Worm (Caenorhabditis elegans) whole organism, late embryonic: Measurements from ENCODE around the gene nhr-3.
"Not testable (repeated sequence)": the region's sequence is repeated elsewhere in the genome, so short reads cannot be mapped to it uniquely, and the experiment has no call there.

Experiments used
- C08G9.2 ChIP-seq: sonication (generic microtip); optimal IDR thresholded peaks from 2 replicates; lab custom pipeline; 2016; ENCODE audit warnings: mild to moderate bottlenecking, missing genetic modification characterization, moderate library complexity, missing compliant biosample characterization
- K09A11.1 ChIP-seq: sonication (generic microtip); optimal IDR thresholded peaks from 2 replicates; lab custom pipeline; 2017; ENCODE audit warnings: antibody characterized with exemption, mild to moderate bottlenecking, missing genetic modification characterization, missing compliant biosample characterization; ENCODE audit not compliant: insufficient read depth
- Y22D7AL.16 ChIP-seq: sonication (generic microtip); optimal IDR thresholded peaks from 2 replicates; lab custom pipeline; 2016; ENCODE audit warnings: missing genetic modification characterization, missing compliant biosample characterization
- ahr-1 ChIP-seq: sonication (generic microtip); optimal IDR thresholded peaks from 2 replicates; lab custom pipeline; 2016; ENCODE audit warnings: missing genetic modification characterization, missing compliant biosample characterization
- ceh-14 ChIP-seq: sonication (generic microtip); optimal IDR thresholded peaks from 2 replicates; lab custom pipeline; 2016; ENCODE audit warnings: missing genotype, missing genetic modification characterization, missing compliant biosample characterization
- ceh-18 ChIP-seq: sonication (generic microtip); optimal IDR thresholded peaks from 2 replicates; lab custom pipeline; 2016; ENCODE audit warnings: missing genetic modification characterization, missing compliant biosample characterization
- ceh-19 ChIP-seq: fragments of 200-800 bp; sonication (Bioruptor generic); optimal IDR thresholded peaks from 2 replicates; lab custom pipeline; 2018; ENCODE audit warnings: mild to moderate bottlenecking, missing genetic modification characterization, missing compliant biosample characterization
- ceh-2 ChIP-seq: sonication (generic microtip); optimal IDR thresholded peaks from 2 replicates; lab custom pipeline; 2016; ENCODE audit warnings: missing genotype, missing genetic modification characterization, missing compliant biosample characterization
- ceh-22 ChIP-seq: sonication (generic microtip); optimal IDR thresholded peaks from 2 replicates; lab custom pipeline; 2017; ENCODE audit warnings: missing biosample characterization, missing genetic modification characterization
- ceh-24 ChIP-seq: sonication (generic microtip); optimal IDR thresholded peaks from 2 replicates; lab custom pipeline; 2016; ENCODE audit warnings: mild to moderate bottlenecking, missing genetic modification characterization, missing compliant biosample characterization
- ceh-30 ChIP-seq: fragments of 150-350 bp; optimal IDR thresholded peaks from 2 replicates; lab custom pipeline; 2014; ENCODE audit warnings: missing biosample characterization, missing genetic modification characterization
- ceh-31 ChIP-seq: sonication (generic microtip); optimal IDR thresholded peaks from 2 replicates; lab custom pipeline; 2016; ENCODE audit warnings: missing genetic modification characterization, missing compliant biosample characterization
- ceh-45 ChIP-seq: fragments of 200-800 bp; sonication (Bioruptor generic); IDR thresholded peaks from 2 replicates; pipeline ENCODE4 v1.3.6; 2022; ENCODE audit warnings: missing genetic modification reagents, missing genetic modification characterization, missing compliant biosample characterization
- ceh-48 ChIP-seq: sonication (generic microtip); optimal IDR thresholded peaks from 2 replicates; lab custom pipeline; 2016; ENCODE audit warnings: missing genetic modification characterization, inconsistent platforms, missing compliant biosample characterization
- che-1 ChIP-seq: sonication (generic microtip); optimal IDR thresholded peaks from 2 replicates; lab custom pipeline; 2016; ENCODE audit warnings: mild to moderate bottlenecking, missing genetic modification characterization, missing compliant biosample characterization
- dmd-4 ChIP-seq: sonication (generic microtip); optimal IDR thresholded peaks from 2 replicates; lab custom pipeline; 2016; ENCODE audit warnings: borderline replicate concordance, missing genetic modification characterization, missing compliant biosample characterization
- elt-2 ChIP-seq: sonication (generic microtip); optimal IDR thresholded peaks from 2 replicates; lab custom pipeline; 2016; ENCODE audit warnings: missing genetic modification reagents, missing genetic modification characterization, missing compliant biosample characterization
- eyg-1 ChIP-seq: sonication (generic microtip); optimal IDR thresholded peaks from 2 replicates; lab custom pipeline; 2016; ENCODE audit warnings: missing genotype, missing genetic modification characterization, missing compliant biosample characterization
- fax-1 ChIP-seq: sonication (generic microtip); optimal IDR thresholded peaks from 2 replicates; lab custom pipeline; 2016; ENCODE audit warnings: missing genotype, missing genetic modification characterization, missing compliant biosample characterization
- hlh-30 ChIP-seq: sonication (generic microtip); optimal IDR thresholded peaks from 2 replicates; lab custom pipeline; 2017; ENCODE audit warnings: antibody characterized with exemption, missing genetic modification characterization, missing compliant biosample characterization; ENCODE audit not compliant: insufficient read depth
- hlh-6 ChIP-seq: sonication (generic microtip); optimal IDR thresholded peaks from 2 replicates; lab custom pipeline; 2016; ENCODE audit warnings: missing genotype, missing genetic modification characterization, missing compliant biosample characterization
- lin-11 ChIP-seq: fragments of 200-800 bp; sonication (Bioruptor generic); optimal IDR thresholded peaks from 2 replicates; lab custom pipeline; 2018; ENCODE audit warnings: mild to moderate bottlenecking, missing genetic modification characterization, missing compliant biosample characterization
- madf-2 ChIP-seq: sonication (generic microtip); optimal IDR thresholded peaks from 2 replicates; lab custom pipeline; 2017; ENCODE audit warnings: missing genetic modification characterization, missing compliant biosample characterization
- mec-3 ChIP-seq: sonication (generic microtip); optimal IDR thresholded peaks from 2 replicates; lab custom pipeline; 2016; ENCODE audit warnings: borderline replicate concordance, missing genetic modification characterization, missing compliant biosample characterization
- nhr-11 ChIP-seq: fragments of 150-350 bp; optimal IDR thresholded peaks from 2 replicates; lab custom pipeline; 2014; ENCODE audit warnings: missing biosample characterization, missing genetic modification characterization
- nhr-232 ChIP-seq: sonication (generic microtip); optimal IDR thresholded peaks from 2 replicates; lab custom pipeline; 2016; ENCODE audit warnings: missing genetic modification characterization, missing compliant biosample characterization
- odd-2 ChIP-seq: sonication (generic microtip); optimal IDR thresholded peaks from 2 replicates; lab custom pipeline; 2017; ENCODE audit warnings: antibody characterized with exemption, mild to moderate bottlenecking, missing genetic modification characterization, missing compliant biosample characterization
- pat-9 ChIP-seq: fragments of 200-800 bp; sonication (Bioruptor generic); optimal IDR thresholded peaks from 2 replicates; lab custom pipeline; 2018; ENCODE audit warnings: mild to moderate bottlenecking, missing genetic modification characterization, moderate library complexity, missing compliant biosample characterization
- pax-1 ChIP-seq: fragments of 150-350 bp; optimal IDR thresholded peaks from 2 replicates; lab custom pipeline; 2014; ENCODE audit warnings: missing biosample characterization, missing genetic modification characterization
- pha-4 ChIP-seq: fragments of 150-350 bp; optimal IDR thresholded peaks from 2 replicates; lab custom pipeline; 2018; ENCODE audit warnings: missing biosample characterization, missing genetic modification reagents, missing genetic modification characterization
- pqm-1 ChIP-seq: sonication (generic microtip); optimal IDR thresholded peaks from 2 replicates; lab custom pipeline; 2016; ENCODE audit warnings: missing genetic modification characterization, missing compliant biosample characterization
- pros-1 ChIP-seq: fragments of 150-350 bp; optimal IDR thresholded peaks from 2 replicates; lab custom pipeline; 2014; ENCODE audit warnings: missing biosample characterization, missing genetic modification reagents, missing genetic modification characterization
- sdc-2 ChIP-seq: sonication (generic microtip); optimal IDR thresholded peaks from 2 replicates; lab custom pipeline; 2016; ENCODE audit warnings: missing genotype, missing genetic modification characterization, missing compliant biosample characterization
- sox-2 ChIP-seq: fragments of 200-800 bp; sonication (Bioruptor generic); IDR thresholded peaks from 2 replicates; pipeline ENCODE4 v1.3.6; 2022; ENCODE audit warnings: missing genetic modification reagents, missing genetic modification characterization, missing compliant biosample characterization
- sox-4 ChIP-seq: sonication (generic microtip); optimal IDR thresholded peaks from 2 replicates; lab custom pipeline; 2017; ENCODE audit warnings: mild to moderate bottlenecking, missing genetic modification characterization, inconsistent platforms, missing compliant biosample characterization
- syd-9 ChIP-seq: sonication (generic microtip); optimal IDR thresholded peaks from 2 replicates; lab custom pipeline; 2016; ENCODE audit warnings: mild to moderate bottlenecking, missing genetic modification characterization, moderate library complexity, missing compliant biosample characterization
- tbx-7 ChIP-seq: sonication (generic microtip); optimal IDR thresholded peaks from 2 replicates; lab custom pipeline; 2016; ENCODE audit warnings: missing genotype, missing genetic modification characterization, missing compliant biosample characterization
- unc-42 ChIP-seq: sonication (generic microtip); optimal IDR thresholded peaks from 2 replicates; lab custom pipeline; 2016; ENCODE audit warnings: missing genotype, missing genetic modification characterization, missing compliant biosample characterization
- ztf-16 ChIP-seq: sonication (generic microtip); optimal IDR thresholded peaks from 2 replicates; lab custom pipeline; 2017; ENCODE audit warnings: missing genetic modification characterization, missing compliant biosample characterization

Gene nhr-3

DNA sequence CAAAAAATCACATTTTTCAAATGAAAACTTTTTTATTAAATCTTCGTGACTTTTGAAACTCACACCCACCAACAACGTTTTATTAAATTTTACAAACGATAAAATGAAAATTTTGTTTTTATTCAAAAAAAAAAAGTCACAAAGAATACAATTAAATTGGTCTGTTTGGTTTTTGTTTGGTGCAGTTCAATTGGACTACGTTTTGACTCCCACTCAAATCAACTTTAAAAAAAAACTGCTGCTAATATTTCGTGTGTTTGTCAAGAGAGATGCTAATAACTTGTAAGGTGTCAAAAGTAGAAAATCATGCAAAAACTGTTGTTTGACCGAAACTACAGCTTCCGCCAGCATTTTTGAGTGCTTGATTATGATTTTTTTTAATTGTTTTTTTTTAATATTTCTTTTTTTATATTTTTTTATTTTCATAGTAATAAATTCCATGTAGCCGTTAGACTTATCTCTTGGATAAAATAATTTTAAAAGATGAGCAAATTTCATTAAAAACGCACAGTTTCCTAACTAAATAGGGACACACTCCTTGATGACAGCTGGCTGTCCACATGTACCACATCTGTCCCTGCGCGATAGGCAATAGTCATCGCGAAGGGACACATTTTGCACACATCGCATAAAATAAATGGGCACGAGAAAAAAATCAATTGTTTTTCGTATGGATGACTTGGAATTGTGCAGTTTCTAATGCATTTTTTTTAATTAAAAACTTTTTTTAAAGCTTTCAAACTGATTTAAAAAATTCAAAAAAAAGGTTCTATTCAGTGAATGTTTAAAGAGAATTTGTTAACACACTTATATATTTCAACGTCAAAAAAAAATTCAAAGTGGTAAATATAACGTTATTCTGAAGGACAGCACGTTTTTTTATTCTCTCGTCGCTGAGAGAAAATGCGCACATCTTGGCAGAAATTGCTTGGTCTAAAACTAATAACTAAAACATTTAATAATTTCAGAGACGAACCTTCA is 32.7 kb upstream of the nhr-3 start (continued):
- TF ChIP-seq fax-1 (tag; lab: Kevin White, UChicago) (no peak), ceh-19 (GFP tag; lab: Kevin White, UChicago) (peak; percentile 40), elt-2 (tag; lab: Kevin White, UChicago) (peak; percentile 82), ceh-22 (tag; lab: Kevin White, UChicago) (peak; percentile 78), ceh-2 (tag; lab: Kevin White, UChicago) (peak; percentile 72), ahr-1 (peak; percentile 62), sox-4 (tag; lab: Kevin White, UChicago) (peak; percentile 47), ceh-45 (GFP tag; lab: Robert Waterston, UW) (no peak), che-1 (tag; lab: Kevin White, UChicago) (no peak), madf-2 (tag; lab: Kevin White, UChicago) (peak; percentile 67), ceh-14 (tag; lab: Kevin White, UChicago) (peak; percentile 87), mec-3 (tag; lab: Kevin White, UChicago) (no peak), K09A11.1 (tag; lab: Kevin White, UChicago) (peak; percentile 89), tbx-7 (peak; percentile 56), eyg-1 (tag; lab: Kevin White, UChicago) (peak; percentile 62), pros-1 (tag; lab: Kevin White, UChicago) (peak; percentile 86), pha-4 (tag; lab: Kevin White, UChicago) (no peak), ceh-30 (tag; lab: Kevin White, UChicago) (peak; percentile 92), nhr-11 (tag; lab: Kevin White, UChicago) (peak; percentile 98), sox-2 (GFP tag; lab: Robert Waterston, UW) (peak; percentile 79), hlh-30 (peak; percentile 87), pat-9 (tag; lab: Kevin White, UChicago) (peak; percentile 27)
- TF ChIP-seq, all 69 proteins: peak for 51

DNA sequence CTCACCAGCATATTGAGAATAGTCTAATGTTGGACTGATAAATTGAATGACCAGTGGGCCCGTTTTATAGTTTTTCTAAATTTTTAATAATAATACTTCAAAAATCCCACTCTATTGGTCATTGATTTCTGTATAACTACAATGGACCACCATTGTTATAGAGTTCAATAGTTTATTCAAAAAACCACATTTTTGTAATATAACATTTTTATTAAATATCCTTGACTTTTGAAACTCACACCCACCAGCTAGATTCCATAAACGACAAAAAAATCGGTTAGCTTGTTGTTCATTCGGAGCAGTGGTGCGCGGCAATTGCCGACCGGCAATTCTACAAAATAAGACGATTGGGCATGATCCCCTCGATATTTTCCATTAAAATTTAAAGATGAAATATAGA is 30.7 kb upstream of the nhr-3 start, which contains the start of gene nspc-18:
Gene nspc-18 (minus strand): TSS at position 101 of the 400 bp plus-strand sequence.
- TF ChIP-seq eyg-1 (tag; lab: Kevin White, UChicago) (no peak), unc-42 (tag; lab: Kevin White, UChicago) (no peak), ztf-16 (tag; lab: Kevin White, UChicago) (no peak), lin-11 (tag; lab: Kevin White, UChicago) (no peak), ceh-31 (tag; lab: Kevin White, UChicago) (no peak)
- TF ChIP-seq, all 69 proteins: peak for 0

DNA sequence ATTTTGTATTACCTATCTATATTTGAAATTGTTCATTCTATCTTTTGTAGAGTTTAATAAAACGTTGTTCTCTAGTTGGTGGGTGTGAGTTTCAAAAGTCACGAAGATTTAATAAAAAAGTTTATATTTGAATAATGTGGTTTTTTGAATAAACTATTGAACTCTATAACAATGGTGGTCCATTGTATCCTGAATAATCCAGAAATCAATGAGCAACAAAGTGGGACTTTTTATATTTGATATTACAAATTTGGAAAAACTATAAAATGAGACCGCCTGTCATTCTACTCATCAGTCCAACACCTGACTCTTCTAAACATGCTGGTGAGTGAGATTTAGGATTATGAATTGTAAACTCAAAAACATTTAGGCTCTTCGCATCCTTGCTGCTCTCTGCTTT is 29.9 kb upstream of the nhr-3 start, which contains the start of gene nspc-19:
Gene nspc-19 (plus strand): TSS at position 301 of the 400 bp plus-strand sequence.
- not testable (repeated sequence) for TF ChIP-seq Y22D7AL.16 (tag; lab: Kevin White, UChicago); syd-9 (tag; lab: Kevin White, UChicago); dmd-4

DNA sequence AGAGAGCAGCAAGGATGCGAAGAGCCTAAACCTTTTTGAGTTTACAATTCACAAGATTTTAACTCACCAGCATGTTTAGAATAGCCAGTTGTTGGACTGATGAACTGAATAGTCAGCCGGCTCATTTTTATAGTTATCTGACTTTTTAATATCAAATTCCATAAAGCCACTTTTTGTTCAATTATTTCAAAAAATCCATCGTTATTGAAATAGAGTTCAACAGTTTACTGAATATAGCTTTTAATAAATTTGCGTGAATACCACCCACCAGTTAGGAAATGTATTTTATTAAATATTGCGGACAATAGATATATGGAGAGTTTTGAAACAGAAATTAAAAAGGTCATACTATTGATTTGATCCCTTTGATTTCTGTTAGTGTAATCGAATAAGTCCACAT is 28.2 kb upstream of the nhr-3 start, which contains the start of gene nspc-20:
Gene nspc-20 (minus strand): TSS at position 101 of the 400 bp plus-strand sequence.
- no peak for TF ChIP-seq ceh-18 (tag; lab: Kevin White, UChicago)
- no peak for TF ChIP-seq C08G9.2
- no peak for TF ChIP-seq nhr-232 (tag; lab: Kevin White, UChicago)
- no peak for TF ChIP-seq ceh-45 (GFP tag; lab: Robert Waterston, UW)
- no peak for TF ChIP-seq ceh-24
- no peak for TF ChIP-seq sdc-2 (tag; lab: Kevin White, UChicago)
- no peak for TF ChIP-seq pqm-1 (tag; lab: Kevin White, UChicago)
- no peak for TF ChIP-seq pax-1 (tag; lab: Kevin White, UChicago)
- TF ChIP-seq odd-2 (tag; lab: Kevin White, UChicago): no peak
- no peak for TF ChIP-seq hlh-6 (tag; lab: Kevin White, UChicago)
- TF ChIP-seq fax-1 (tag; lab: Kevin White, UChicago): no peak
- no peak for TF ChIP-seq ceh-48 (tag; lab: Kevin White, UChicago)
- TF ChIP-seq pros-1 (tag; lab: Kevin White, UChicago): no peak
